Worm (Caenorhabditis elegans) whole organism, young adult: ENCODE data around the gene F46E10.2.

Source experiments
- F10E7.11 ChIP-seq: sonication (generic microtip); optimal IDR thresholded peaks from 2 replicates; lab custom pipeline; 2017; ENCODE audit warnings: mild to moderate bottlenecking, missing genetic modification characterization, moderate library complexity, missing compliant biosample characterization
- F23B12.7 ChIP-seq: sonication (generic microtip); optimal IDR thresholded peaks from 2 replicates; lab custom pipeline; 2017; ENCODE audit warnings: missing genetic modification characterization, mild to moderate bottlenecking, missing compliant biosample characterization, antibody characterized with exemption, moderate library complexity; ENCODE audit not compliant: insufficient read depth
- F37B4.10 ChIP-seq: fragments of 200-800 bp; sonication (Bioruptor generic); IDR thresholded peaks from 2 replicates; pipeline ENCODE4 v1.3.6; 2022; ENCODE audit warnings: missing genetic modification characterization, missing compliant biosample characterization
- F39B2.1 ChIP-seq: fragments of 200-800 bp; sonication (Bioruptor generic); IDR thresholded peaks from 2 replicates; pipeline ENCODE4 v1.3.6; 2022; ENCODE audit warnings: missing genetic modification reagents, missing genetic modification characterization, missing compliant biosample characterization
- F55B11.4 ChIP-seq: sonication (generic microtip); optimal IDR thresholded peaks from 2 replicates; lab custom pipeline; 2016; ENCODE audit warnings: missing compliant biosample characterization, missing genetic modification characterization, borderline replicate concordance; ENCODE audit not compliant: insufficient read depth
- F57C9.4 ChIP-seq: sonication (generic microtip); optimal IDR thresholded peaks from 2 replicates; lab custom pipeline; 2017; ENCODE audit warnings: mild to moderate bottlenecking, missing genetic modification characterization, missing compliant biosample characterization
- T26A5.8 ChIP-seq: sonication (generic microtip); optimal IDR thresholded peaks from 2 replicates; lab custom pipeline; 2016; ENCODE audit warnings: missing genetic modification characterization, missing compliant biosample characterization
- Y53F4B.3 ChIP-seq: fragments of 200-800 bp; sonication (Bioruptor generic); IDR thresholded peaks from 2 replicates; pipeline ENCODE4 v1.3.6; 2022; ENCODE audit warnings: missing genetic modification reagents, missing genetic modification characterization, missing compliant biosample characterization
- Y53G8AR.9 ChIP-seq: fragments of 200-800 bp; sonication (Bioruptor generic); conservative IDR thresholded peaks from 2 replicates; pipeline ENCODE4 v1.3.6; 2022; ENCODE audit warnings: missing genetic modification reagents, missing genetic modification characterization, missing compliant biosample characterization
- Y67H2A.10 ChIP-seq: fragments of 200-800 bp; sonication (Bioruptor generic); conservative IDR thresholded peaks from 2 replicates; pipeline ENCODE4 v1.3.6; 2022; ENCODE audit warnings: missing genetic modification reagents, missing genetic modification characterization, missing compliant biosample characterization
- Y79H2A.3 ChIP-seq: fragments of 200-800 bp; sonication (Bioruptor generic); conservative IDR thresholded peaks from 2 replicates; pipeline ENCODE4 v1.3.6; 2022; ENCODE audit warnings: missing genetic modification reagents, missing genetic modification characterization, missing compliant biosample characterization
- ama-1 ChIP-seq, 3 experiments: fragments of 150-350 bp in 1 of 3; sonication (generic microtip) in 2 of 3; optimal IDR thresholded peaks; 2 replicates each; lab custom pipeline; 2014 to 2018; ENCODE audit warnings: missing biosample characterization in 2 of 3, missing genetic modification characterization in 2 of 3, missing genetic modification reagents in 2 of 3
- aptf-2 ChIP-seq: fragments of 200-800 bp; sonication (Bioruptor generic); conservative IDR thresholded peaks from 2 replicates; pipeline ENCODE4 v1.3.6; 2022; ENCODE audit warnings: missing genetic modification reagents, missing genetic modification characterization, missing compliant biosample characterization
- atf-7 ChIP-seq: sonication (generic microtip); optimal IDR thresholded peaks from 2 replicates; lab custom pipeline; 2017; ENCODE audit warnings: mild to moderate bottlenecking, missing genetic modification characterization, missing compliant biosample characterization
- attf-3 ChIP-seq: fragments of 200-800 bp; sonication (Bioruptor generic); conservative IDR thresholded peaks from 2 replicates; pipeline ENCODE4 v1.3.6; 2022; ENCODE audit warnings: missing genetic modification reagents, missing genetic modification characterization, missing compliant biosample characterization
- attf-5 ChIP-seq: fragments of 200-800 bp; sonication (Bioruptor generic); optimal IDR thresholded peaks from 2 replicates; lab custom pipeline; 2018; ENCODE audit warnings: mild to moderate bottlenecking, missing genetic modification characterization, missing compliant biosample characterization
- bed-1 ChIP-seq: fragments of 200-800 bp; sonication (Bioruptor generic); IDR thresholded peaks from 2 replicates; pipeline ENCODE4 v1.3.6; 2022; ENCODE audit warnings: missing genetic modification reagents, missing genetic modification characterization, missing compliant biosample characterization
- ceh-40 ChIP-seq: fragments of 200-800 bp; sonication (Bioruptor generic); IDR thresholded peaks from 2 replicates; pipeline ENCODE4 v1.3.6; 2022; ENCODE audit warnings: missing genetic modification characterization, missing compliant biosample characterization
- dpff-1 ChIP-seq: sonication (generic microtip); optimal IDR thresholded peaks from 2 replicates; lab custom pipeline; 2017; ENCODE audit warnings: mild to moderate bottlenecking, missing genetic modification characterization, missing compliant biosample characterization
- dpl-1 ChIP-seq: fragments of 150-350 bp; optimal IDR thresholded peaks from 2 replicates; lab custom pipeline; 2014; ENCODE audit warnings: missing biosample characterization, missing genetic modification reagents, missing genetic modification characterization
- egl-44 ChIP-seq: fragments of 200-800 bp; sonication (Bioruptor generic); IDR thresholded peaks from 2 replicates; pipeline ENCODE4 v1.3.6; 2022; ENCODE audit warnings: missing genetic modification reagents, missing genetic modification characterization, missing compliant biosample characterization
- hmg-1.2 ChIP-seq: fragments of 200-800 bp; sonication (Bioruptor generic); IDR thresholded peaks from 2 replicates; pipeline ENCODE4 v1.3.6; 2022; ENCODE audit warnings: missing genetic modification reagents, missing genetic modification characterization, missing compliant biosample characterization
- hrde-1 ChIP-seq: sonication (generic microtip); optimal IDR thresholded peaks from 2 replicates; lab custom pipeline; 2016; ENCODE audit warnings: missing genetic modification characterization, mild to moderate bottlenecking, missing compliant biosample characterization, moderate library complexity, missing genotype, missing genetic modification reagents, borderline replicate concordance
- hsf-1 ChIP-seq: fragments of 200-800 bp; sonication (Bioruptor generic); IDR thresholded peaks from 2 replicates; pipeline ENCODE4 v1.3.6; 2022; ENCODE audit warnings: missing genetic modification reagents, missing genetic modification characterization, missing compliant biosample characterization
- let-526 ChIP-seq: fragments of 200-800 bp; sonication (Bioruptor generic); IDR thresholded peaks from 2 replicates; pipeline ENCODE4 v1.3.6; 2022; ENCODE audit warnings: missing genetic modification reagents, missing genetic modification characterization, missing compliant biosample characterization
- lin-26 ChIP-seq: fragments of 200-800 bp; sonication (Bioruptor generic); IDR thresholded peaks from 2 replicates; pipeline ENCODE4 v1.3.6; 2022; ENCODE audit warnings: missing genetic modification reagents, missing genetic modification characterization, missing compliant biosample characterization
- lin-35 ChIP-seq, 3 experiments: fragments of 150-350 bp in 2 of 3; sonication (generic microtip) in 1 of 3; optimal IDR thresholded peaks; 2 replicates each; lab custom pipeline; 2014 to 2018; ENCODE audit warnings: missing biosample characterization in 3 of 3, missing genetic modification characterization in 3 of 3, missing genetic modification reagents in 3 of 3
- lin-54 ChIP-seq: fragments of 200-800 bp; sonication (Bioruptor generic); optimal IDR thresholded peaks from 2 replicates; lab custom pipeline; 2018; ENCODE audit warnings: mild to moderate bottlenecking, missing genetic modification characterization, missing compliant biosample characterization
- lsl-1 ChIP-seq: fragments of 200-800 bp; sonication (Bioruptor generic); optimal IDR thresholded peaks from 2 replicates; lab custom pipeline; 2018; ENCODE audit warnings: mild to moderate bottlenecking, missing genetic modification characterization, moderate library complexity, missing compliant biosample characterization
- lsy-27 ChIP-seq: sonication (generic microtip); optimal IDR thresholded peaks from 2 replicates; lab custom pipeline; 2017; ENCODE audit warnings: missing genetic modification characterization, mild to moderate bottlenecking, missing compliant biosample characterization, antibody characterized with exemption, missing genotype, borderline replicate concordance; ENCODE audit not compliant: insufficient read depth
- madf-3 ChIP-seq: fragments of 200-800 bp; sonication (Bioruptor generic); IDR thresholded peaks from 2 replicates; pipeline ENCODE4 v1.3.6; 2022; ENCODE audit warnings: missing genetic modification reagents, missing genetic modification characterization, missing compliant biosample characterization
- madf-8 ChIP-seq: fragments of 200-800 bp; sonication (Bioruptor generic); conservative IDR thresholded peaks from 2 replicates; pipeline ENCODE4 v1.3.6; 2022; ENCODE audit warnings: missing genetic modification reagents, missing genetic modification characterization, missing compliant biosample characterization
- mes-4 ChIP-seq: sonication (generic microtip); optimal IDR thresholded peaks from 2 replicates; lab custom pipeline; 2016; ENCODE audit warnings: missing genotype, missing genetic modification characterization, missing compliant biosample characterization
- nhr-90 ChIP-seq: sonication (generic microtip); optimal IDR thresholded peaks from 2 replicates; lab custom pipeline; 2016; ENCODE audit warnings: missing genotype, mild to moderate bottlenecking, missing genetic modification characterization, missing compliant biosample characterization
- rcor-1 ChIP-seq: fragments of 200-800 bp; sonication (Bioruptor generic); IDR thresholded peaks from 2 replicates; pipeline ENCODE4 v1.3.6; 2022; ENCODE audit warnings: missing genetic modification reagents, missing genetic modification characterization, missing compliant biosample characterization
- sdz-38 ChIP-seq: sonication (generic microtip); optimal IDR thresholded peaks from 2 replicates; lab custom pipeline; 2016; ENCODE audit warnings: missing genotype, missing genetic modification characterization, missing compliant biosample characterization
- snpc-1.3 ChIP-seq: sonication (generic microtip); optimal IDR thresholded peaks from 2 replicates; lab custom pipeline; 2017; ENCODE audit warnings: missing genetic modification characterization, mild to moderate bottlenecking, missing compliant biosample characterization, antibody characterized with exemption, moderate library complexity, missing genotype, missing genetic modification reagents; ENCODE audit not compliant: insufficient read depth
- snpc-4 ChIP-seq, 5 experiments: fragments of 150-350 bp in 1 of 5; sonication (generic microtip) in 4 of 5; optimal IDR thresholded peaks; 2 replicates each; lab custom pipeline; 2014 to 2018; ENCODE audit warnings: missing genetic modification characterization in 5 of 5, missing biosample characterization in 3 of 5, antibody characterized with exemption in 2 of 5, mild to moderate bottlenecking in 2 of 5, missing compliant biosample characterization in 2 of 5, missing genotype in 2 of 5, moderate library complexity in 2 of 5, missing genetic modification reagents in 1 of 5
- sptf-2 ChIP-seq: fragments of 200-800 bp; sonication (Bioruptor generic); optimal IDR thresholded peaks from 2 replicates; lab custom pipeline; 2018; ENCODE audit warnings: mild to moderate bottlenecking, missing genetic modification characterization, missing compliant biosample characterization
- tbp1 ChIP-seq: fragments of 200-800 bp; sonication (Bioruptor generic); optimal IDR thresholded peaks from 2 replicates; lab custom pipeline; 2018; ENCODE audit warnings: mild to moderate bottlenecking, missing genetic modification characterization, missing compliant biosample characterization
- unc-130 ChIP-seq: sonication (generic microtip); optimal IDR thresholded peaks from 2 replicates; lab custom pipeline; 2016; ENCODE audit warnings: missing genetic modification reagents, missing genetic modification characterization, missing compliant biosample characterization
- unc-62 ChIP-seq: fragments of 150-350 bp; optimal IDR thresholded peaks from 2 replicates; lab custom pipeline; 2014; ENCODE audit warnings: missing biosample characterization, missing genetic modification reagents, missing genetic modification characterization
- zim-3 ChIP-seq: sonication (generic microtip); optimal IDR thresholded peaks from 2 replicates; lab custom pipeline; 2017; ENCODE audit warnings: mild to moderate bottlenecking, missing genetic modification characterization, moderate library complexity, missing compliant biosample characterization
- ztf-18 ChIP-seq: sonication (generic microtip); optimal IDR thresholded peaks from 2 replicates; lab custom pipeline; 2016; ENCODE audit warnings: missing genotype, mild to moderate bottlenecking, missing genetic modification characterization, missing compliant biosample characterization
- ztf-28 ChIP-seq: fragments of 200-800 bp; sonication (Bioruptor generic); IDR thresholded peaks from 2 replicates; pipeline ENCODE4 v1.3.6; 2022; ENCODE audit warnings: missing genetic modification reagents, missing genetic modification characterization, missing compliant biosample characterization

The F46E10.2 gene

DNA sequence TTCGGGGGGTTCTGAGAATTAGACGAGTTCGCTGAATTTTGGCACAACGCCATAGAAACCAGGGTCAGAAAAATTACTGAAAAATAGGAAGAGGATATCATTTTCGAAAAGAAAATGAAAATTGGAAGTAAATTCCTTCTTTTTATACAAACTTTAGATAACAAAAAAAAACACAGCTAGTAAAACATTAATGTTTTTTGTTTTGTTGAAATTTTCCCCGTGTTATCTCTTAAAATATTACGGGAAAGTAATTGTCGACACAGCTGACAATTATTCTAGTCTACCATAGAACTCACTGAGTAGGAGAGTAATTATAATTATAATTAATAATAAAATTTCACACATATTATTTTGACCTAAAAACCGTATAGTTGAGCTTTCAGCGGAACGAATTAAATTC, 38.9 kb downstream of the F46E10.2 start, which contains the start of gene spp-26:
Gene spp-26, minus strand, starts transcription at position 101 of the 400 bp plus-strand sequence.
- no peak for TF ChIP-seq snpc-4 (GFP tag; optimal IDR thresholded peaks at IDR 0.05; lab: Kevin White, UChicago)
- no peak for TF ChIP-seq snpc-4 (tag; optimal IDR thresholded peaks at IDR 0.05; lab: Kevin White, UChicago)
- TF ChIP-seq Y67H2A.10 (GFP tag; lab: Robert Waterston, UW): no peak
- TF ChIP-seq attf-5 (GFP tag; lab: Kevin White, UChicago): no peak
- no peak for TF ChIP-seq bed-1

ce11 chrV:6559585-6559984, 39.4 kb downstream of the F46E10.2 start:
- TF ChIP-seq sptf-2 (GFP tag; lab: Kevin White, UChicago) (peak; percentile 90), hmg-1.2 (peak; percentile 65), nhr-90 (tag; lab: Kevin White, UChicago) (peak; percentile 89), lsy-27 (tag; lab: Kevin White, UChicago) (no peak), T26A5.8 (peak; percentile 45), mes-4 (tag; lab: Kevin White, UChicago) (peak; percentile 39), unc-130 (peak; percentile 22), Y53F4B.3 (no peak), Y79H2A.3 (GFP tag; lab: Robert Waterston, UW) (no peak), F55B11.4 (no peak), egl-44 (GFP tag; lab: Robert Waterston, UW) (peak; percentile 85), F10E7.11 (tag; lab: Kevin White, UChicago) (no peak), dpff-1 (tag; lab: Kevin White, UChicago) (no peak), ceh-40 (GFP tag; lab: Robert Waterston, UW) (no peak), bed-1 (no peak), hrde-1 (tag; lab: Kevin White, UChicago) (peak; percentile 70), lin-54 (GFP tag; lab: Kevin White, UChicago) (no peak), lin-26 (GFP tag; lab: Robert Waterston, UW) (peak; percentile 94), let-526 (no peak), lsl-1 (GFP tag; lab: Kevin White, UChicago) (peak; percentile 43), ztf-28 (GFP tag; lab: Robert Waterston, UW) (no peak), attf-3 (GFP tag; lab: Robert Waterston, UW) (no peak), F23B12.7 (tag; lab: Kevin White, UChicago) (peak; percentile 57), F39B2.1 (GFP tag; lab: Robert Waterston, UW) (no peak), zim-3 (tag; lab: Kevin White, UChicago) (peak; percentile 45), madf-8 (peak; percentile 45), unc-62 (GFP tag; lab: Kevin White, UChicago) (no peak), F57C9.4 (tag; lab: Kevin White, UChicago) (no peak), F37B4.10 (GFP tag; lab: Robert Waterston, UW) (0 out of 2 replicates have a peak, but pooled peaks have one; percentile 69), Y67H2A.10 (GFP tag; lab: Robert Waterston, UW) (0 out of 2 replicates have a peak, but pooled peaks have one; percentile 19), atf-7 (tag; lab: Kevin White, UChicago) (peak; percentile 9), lin-35 (GFP tag; optimal IDR thresholded peaks at IDR 0.05; lab: Kevin White, UChicago) (no peak), rcor-1 (GFP tag; lab: Robert Waterston, UW) (no peak), snpc-1.3 (tag; lab: Kevin White, UChicago) (peak; percentile 73), madf-3 (GFP tag; lab: Robert Waterston, UW) (no peak), hsf-1 (GFP tag; lab: Robert Waterston, UW) (0 out of 2 replicates have a peak, but pooled peaks have one; percentile 24), ztf-18 (tag; lab: Kevin White, UChicago) (peak; percentile 67), dpl-1 (GFP tag; lab: Kevin White, UChicago) (no peak), aptf-2 (GFP tag; lab: Robert Waterston, UW) (no peak), Y53G8AR.9 (GFP tag; lab: Robert Waterston, UW) (no peak), sdz-38 (tag; lab: Kevin White, UChicago) (no peak), ama-1 (optimal IDR thresholded peaks at IDR 0.05; lab: Kevin White, UChicago) (no peak), ama-1 (GFP tag; optimal IDR thresholded peaks at IDR 0.05; lab: Kevin White, UChicago) (peak; percentile 56 to 87), tbp1 (GFP tag; lab: Kevin White, UChicago) (peak; percentile 87)
